Worm (Caenorhabditis elegans) whole organism, L4/young adult: ENCODE data around the gene cutl-27.

Source experiments
- W03F9.2 ChIP-seq: fragments of 150-350 bp; optimal IDR thresholded peaks from 2 replicates; lab custom pipeline; 2014; ENCODE audit warnings: missing biosample characterization, missing genetic modification characterization
- dao-5 ChIP-seq: sonication (generic microtip); optimal IDR thresholded peaks from 2 replicates; lab custom pipeline; 2016; ENCODE audit warnings: missing genotype, missing genetic modification characterization, moderate library complexity, missing compliant biosample characterization
- him-1 ChIP-seq: sonication (generic microtip); optimal IDR thresholded peaks from 2 replicates; lab custom pipeline; 2016; ENCODE audit warnings: missing genotype, missing genetic modification reagents, missing genetic modification characterization, missing compliant biosample characterization

DNA sequence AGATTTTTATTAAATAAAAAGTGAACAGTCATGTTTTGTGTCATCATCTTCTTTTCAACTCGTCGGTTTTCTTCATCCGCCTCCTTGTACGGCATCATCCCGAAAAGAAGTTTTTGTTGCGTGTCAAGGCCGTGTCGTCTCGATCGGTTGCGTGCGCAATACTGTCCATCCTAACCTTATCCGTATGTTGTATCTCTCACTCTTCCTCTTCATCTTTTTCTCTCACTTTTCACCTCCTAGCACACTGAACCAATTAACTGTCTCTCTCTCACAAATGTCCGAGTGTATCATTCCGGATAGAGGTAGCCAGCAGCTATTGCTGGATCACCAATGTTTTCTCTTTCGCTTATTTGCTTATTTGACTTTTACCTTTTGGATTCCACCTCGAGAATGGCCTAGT, 5.1 kb downstream of the cutl-27 start:
- TF ChIP-seq him-1 (tag; lab: Kevin White, UChicago) (no peak), dao-5 (tag; lab: Kevin White, UChicago) (no peak), W03F9.2 (tag; lab: Kevin White, UChicago) (no peak)
